Fruit fly (Drosophila melanogaster) whole organism: Measurements from ENCODE around the gene Pp2A-29B.

ENCODE experiments used
- CG8478 ChIP-seq: fragments of >200 bp; optimal IDR thresholded peaks from 2 replicates; lab custom pipeline; 2018; ENCODE audit warnings: inconsistent platforms
- Dll ChIP-seq: fragments of >200 bp; optimal IDR thresholded peaks from 2 replicates; lab custom pipeline; 2017
- psq ChIP-seq: fragments of >200 bp; optimal IDR thresholded peaks from 2 replicates; lab custom pipeline; 2017
- usp ChIP-seq: fragments of >200 bp; optimal IDR thresholded peaks from 2 replicates; lab custom pipeline; 2017; ENCODE audit warnings: missing biosample characterization, missing genetic modification characterization, mixed read lengths

DNA sequence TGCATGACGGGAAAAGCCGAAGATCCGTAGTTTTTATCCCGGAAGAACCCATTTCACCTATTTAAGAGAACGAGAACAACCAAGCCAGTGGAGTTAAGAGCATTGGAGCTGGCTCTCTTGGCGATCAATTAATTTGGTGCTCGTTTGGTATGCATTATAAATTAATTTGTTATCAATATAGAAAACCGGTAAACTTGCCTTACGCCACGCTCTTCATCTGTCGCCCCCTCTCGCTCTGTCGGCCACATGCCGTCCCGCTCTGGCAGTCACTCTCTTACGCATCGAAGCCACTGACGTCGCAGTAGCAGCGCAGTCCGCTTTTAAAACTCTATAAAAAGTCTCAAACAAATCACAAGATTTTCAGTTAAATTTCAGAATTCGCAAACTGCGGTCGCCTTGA lies 19.6 kb upstream of the Pp2A-29B start, which contains the start of gene CG7778:
- TF ChIP-seq Dll (lab: Kevin White, UChicago), result no peak
- no peak for TF ChIP-seq CG8478 (lab: Kevin White, UChicago)
- no peak for TF ChIP-seq usp (GFP tag; lab: Kevin White, UChicago)
- no peak for TF ChIP-seq psq (lab: Kevin White, UChicago)
